Fruit fly (Drosophila melanogaster): ENCODE results near the gene CG43784.

dm6 chrX:19960881-19961347 is 2.8 kb upstream of the CG43784 start, which contains the start of gene Nep3:
- TF ChIP-seq CG9948 (tag; optimal IDR thresholded peaks at IDR 0.05) (no peak), CG12605 (GFP tag; IDR thresholded peaks at IDR 0.05) (no peak), Snoo (tag; optimal IDR thresholded peaks at IDR 0.05) (no peak), Ets98B (GFP tag; IDR thresholded peaks at IDR 0.05) (no peak), Pif1A (GFP tag; optimal IDR thresholded peaks at IDR 0.05) (no peak), CG32121 (GFP tag; IDR thresholded peaks at IDR 0.05) (no peak), fd96Ca (GFP tag; IDR thresholded peaks at IDR 0.05) (no peak), CG17806 (tag; optimal IDR thresholded peaks at IDR 0.05) (no peak), D1 (tag; optimal IDR thresholded peaks at IDR 0.05) (no peak), CG15710 (tag; optimal IDR thresholded peaks at IDR 0.05) (no peak)
